Worm (Caenorhabditis elegans) whole organism, late embryonic: Measurements from ENCODE around the gene kin-4.

Experiments used
- C08G9.2 ChIP-seq: sonication (generic microtip); optimal IDR thresholded peaks from 2 replicates; lab custom pipeline; 2016; ENCODE audit warnings: mild to moderate bottlenecking, missing genetic modification characterization, moderate library complexity, missing compliant biosample characterization
- C38D4.7 ChIP-seq: fragments of 200-800 bp; sonication (Bioruptor generic); optimal IDR thresholded peaks from 2 replicates; lab custom pipeline; 2018; ENCODE audit warnings: mild to moderate bottlenecking, missing genetic modification characterization, moderate library complexity, missing compliant biosample characterization
- K02D7.2 ChIP-seq: sonication (generic microtip); optimal IDR thresholded peaks from 2 replicates; lab custom pipeline; 2017; ENCODE audit warnings: mild to moderate bottlenecking, missing genetic modification characterization, missing compliant biosample characterization
- K09A11.1 ChIP-seq: sonication (generic microtip); optimal IDR thresholded peaks from 2 replicates; lab custom pipeline; 2017; ENCODE audit warnings: antibody characterized with exemption, mild to moderate bottlenecking, missing genetic modification characterization, missing compliant biosample characterization; ENCODE audit not compliant: insufficient read depth
- ahr-1 ChIP-seq: sonication (generic microtip); optimal IDR thresholded peaks from 2 replicates; lab custom pipeline; 2016; ENCODE audit warnings: missing genetic modification characterization, missing compliant biosample characterization
- ceh-14 ChIP-seq: sonication (generic microtip); optimal IDR thresholded peaks from 2 replicates; lab custom pipeline; 2016; ENCODE audit warnings: missing genotype, missing genetic modification characterization, missing compliant biosample characterization
- ceh-18 ChIP-seq: sonication (generic microtip); optimal IDR thresholded peaks from 2 replicates; lab custom pipeline; 2016; ENCODE audit warnings: missing genetic modification characterization, missing compliant biosample characterization
- ceh-19 ChIP-seq: fragments of 200-800 bp; sonication (Bioruptor generic); optimal IDR thresholded peaks from 2 replicates; lab custom pipeline; 2018; ENCODE audit warnings: mild to moderate bottlenecking, missing genetic modification characterization, missing compliant biosample characterization
- ceh-22 ChIP-seq: sonication (generic microtip); optimal IDR thresholded peaks from 2 replicates; lab custom pipeline; 2017; ENCODE audit warnings: missing biosample characterization, missing genetic modification characterization
- ceh-30 ChIP-seq: fragments of 150-350 bp; optimal IDR thresholded peaks from 2 replicates; lab custom pipeline; 2014; ENCODE audit warnings: missing biosample characterization, missing genetic modification characterization
- ceh-34 ChIP-seq: sonication (generic microtip); optimal IDR thresholded peaks from 2 replicates; lab custom pipeline; 2016; ENCODE audit warnings: mild to moderate bottlenecking, missing genetic modification characterization, missing compliant biosample characterization
- ceh-48 ChIP-seq: sonication (generic microtip); optimal IDR thresholded peaks from 2 replicates; lab custom pipeline; 2016; ENCODE audit warnings: missing genetic modification characterization, inconsistent platforms, missing compliant biosample characterization
- ceh-6 ChIP-seq: fragments of 200-800 bp; sonication (Bioruptor generic); optimal IDR thresholded peaks from 2 replicates; lab custom pipeline; 2018; ENCODE audit warnings: mild to moderate bottlenecking, missing genetic modification characterization, missing compliant biosample characterization
- ceh-9 ChIP-seq: sonication (generic microtip); optimal IDR thresholded peaks from 2 replicates; lab custom pipeline; 2016; ENCODE audit warnings: mild to moderate bottlenecking, missing genetic modification characterization, inconsistent platforms, missing compliant biosample characterization
- elt-2 ChIP-seq: sonication (generic microtip); optimal IDR thresholded peaks from 2 replicates; lab custom pipeline; 2016; ENCODE audit warnings: missing genetic modification reagents, missing genetic modification characterization, missing compliant biosample characterization
- ets-4 ChIP-seq: sonication (generic microtip); optimal IDR thresholded peaks from 2 replicates; lab custom pipeline; 2016; ENCODE audit warnings: missing genetic modification characterization, missing compliant biosample characterization
- eyg-1 ChIP-seq: sonication (generic microtip); optimal IDR thresholded peaks from 2 replicates; lab custom pipeline; 2016; ENCODE audit warnings: missing genotype, missing genetic modification characterization, missing compliant biosample characterization
- fax-1 ChIP-seq: sonication (generic microtip); optimal IDR thresholded peaks from 2 replicates; lab custom pipeline; 2016; ENCODE audit warnings: missing genotype, missing genetic modification characterization, missing compliant biosample characterization
- fkh-10 ChIP-seq: fragments of 150-350 bp; optimal IDR thresholded peaks from 2 replicates; lab custom pipeline; 2014; ENCODE audit warnings: missing biosample characterization, missing genetic modification reagents, missing genetic modification characterization
- hlh-13 ChIP-seq: fragments of 200-800 bp; sonication (Bioruptor generic); optimal IDR thresholded peaks from 2 replicates; lab custom pipeline; 2018; ENCODE audit warnings: mild to moderate bottlenecking, missing genetic modification characterization, missing compliant biosample characterization
- hlh-15 ChIP-seq: sonication (generic microtip); optimal IDR thresholded peaks from 2 replicates; lab custom pipeline; 2016; ENCODE audit warnings: missing genetic modification characterization, missing compliant biosample characterization
- hlh-30 ChIP-seq: sonication (generic microtip); optimal IDR thresholded peaks from 2 replicates; lab custom pipeline; 2017; ENCODE audit warnings: antibody characterized with exemption, missing genetic modification characterization, missing compliant biosample characterization; ENCODE audit not compliant: insufficient read depth
- lim-6 ChIP-seq: sonication (generic microtip); optimal IDR thresholded peaks from 2 replicates; lab custom pipeline; 2016; ENCODE audit warnings: missing genetic modification characterization, missing compliant biosample characterization
- mec-3 ChIP-seq: sonication (generic microtip); optimal IDR thresholded peaks from 2 replicates; lab custom pipeline; 2016; ENCODE audit warnings: borderline replicate concordance, missing genetic modification characterization, missing compliant biosample characterization
- nfya-1 ChIP-seq: sonication (generic microtip); optimal IDR thresholded peaks from 2 replicates; lab custom pipeline; 2017; ENCODE audit warnings: missing genetic modification characterization, mild to moderate bottlenecking, missing compliant biosample characterization, antibody characterized with exemption, moderate library complexity
- nhr-11 ChIP-seq: fragments of 150-350 bp; optimal IDR thresholded peaks from 2 replicates; lab custom pipeline; 2014; ENCODE audit warnings: missing biosample characterization, missing genetic modification characterization
- nhr-232 ChIP-seq: sonication (generic microtip); optimal IDR thresholded peaks from 2 replicates; lab custom pipeline; 2016; ENCODE audit warnings: missing genetic modification characterization, missing compliant biosample characterization
- npax-4 ChIP-seq: sonication (generic microtip); optimal IDR thresholded peaks from 2 replicates; lab custom pipeline; 2016; ENCODE audit warnings: missing genetic modification characterization, missing compliant biosample characterization
- odd-2 ChIP-seq: sonication (generic microtip); optimal IDR thresholded peaks from 2 replicates; lab custom pipeline; 2017; ENCODE audit warnings: antibody characterized with exemption, mild to moderate bottlenecking, missing genetic modification characterization, missing compliant biosample characterization
- pag-3 ChIP-seq: sonication (generic microtip); optimal IDR thresholded peaks from 2 replicates; lab custom pipeline; 2016; ENCODE audit warnings: missing compliant biosample characterization, missing genetic modification characterization, borderline replicate concordance
- pha-2 ChIP-seq: sonication (generic microtip); optimal IDR thresholded peaks from 2 replicates; lab custom pipeline; 2017; ENCODE audit warnings: mild to moderate bottlenecking, missing genetic modification characterization, missing compliant biosample characterization
- pros-1 ChIP-seq: fragments of 150-350 bp; optimal IDR thresholded peaks from 2 replicates; lab custom pipeline; 2014; ENCODE audit warnings: missing biosample characterization, missing genetic modification reagents, missing genetic modification characterization
- rnt-1 ChIP-seq: sonication (generic microtip); optimal IDR thresholded peaks from 2 replicates; lab custom pipeline; 2016; ENCODE audit warnings: missing genetic modification characterization, missing compliant biosample characterization
- sdc-2 ChIP-seq: sonication (generic microtip); optimal IDR thresholded peaks from 2 replicates; lab custom pipeline; 2016; ENCODE audit warnings: missing genotype, missing genetic modification characterization, missing compliant biosample characterization
- sox-2 ChIP-seq: fragments of 200-800 bp; sonication (Bioruptor generic); IDR thresholded peaks from 2 replicates; pipeline ENCODE4 v1.3.6; 2022; ENCODE audit warnings: missing genetic modification reagents, missing genetic modification characterization, missing compliant biosample characterization
- tbx-7 ChIP-seq: sonication (generic microtip); optimal IDR thresholded peaks from 2 replicates; lab custom pipeline; 2016; ENCODE audit warnings: missing genotype, missing genetic modification characterization, missing compliant biosample characterization
- ttx-3 ChIP-seq: sonication (generic microtip); optimal IDR thresholded peaks from 2 replicates; lab custom pipeline; 2016; ENCODE audit warnings: missing genetic modification reagents, missing genetic modification characterization, missing compliant biosample characterization
- unc-3 ChIP-seq, 2 experiments: fragments of 200-800 bp in 1 of 2; sonication (Bioruptor generic) in 1 of 2; sonication (generic microtip) in 1 of 2; conservative IDR thresholded peaks in 1 of 2; optimal IDR thresholded peaks in 1 of 2; 2 replicates each; pipeline versions ENCODE4 v1.3.6 to Lab custom; 2016 to 2022; ENCODE audit warnings: missing compliant biosample characterization in 2 of 2, missing genetic modification characterization in 2 of 2, missing genetic modification reagents in 1 of 2
- unc-42 ChIP-seq: sonication (generic microtip); optimal IDR thresholded peaks from 2 replicates; lab custom pipeline; 2016; ENCODE audit warnings: missing genotype, missing genetic modification characterization, missing compliant biosample characterization
- unc-86 ChIP-seq: sonication (generic microtip); optimal IDR thresholded peaks from 2 replicates; lab custom pipeline; 2016; ENCODE audit warnings: missing genetic modification characterization, missing compliant biosample characterization
- zip-5 ChIP-seq: sonication (generic microtip); optimal IDR thresholded peaks from 2 replicates; lab custom pipeline; 2016; ENCODE audit warnings: missing genetic modification characterization, missing compliant biosample characterization

kin-4 gene

DNA sequence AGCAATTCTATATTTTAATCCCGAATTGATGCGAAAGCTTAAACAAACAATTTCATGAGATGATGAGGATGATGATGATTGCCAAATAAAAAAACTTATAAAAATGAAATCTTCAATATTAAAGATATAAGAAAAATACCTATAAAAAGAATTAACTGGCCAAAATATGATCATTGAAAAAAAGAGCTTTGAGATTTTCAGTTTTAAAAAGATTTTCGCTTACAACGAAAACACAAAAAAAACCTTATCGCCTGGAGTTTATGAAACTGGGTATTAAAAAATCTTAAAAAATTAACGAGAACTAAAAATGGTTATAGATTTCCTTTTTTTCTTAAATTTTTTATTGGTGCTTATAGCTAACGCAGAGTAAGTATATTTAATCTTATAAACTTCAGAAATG, 41.9 kb downstream of the kin-4 start, which contains the start of gene C10C6.7:
C10C6.7 (minus strand) TSS at position 101 of the 400 bp plus-strand sequence.
- TF ChIP-seq zip-5 (tag; lab: Kevin White, UChicago) (no peak), C08G9.2 (tag; lab: Kevin White, UChicago) (no peak)

ce11 chrIV:11469698-11470591, 44.4 kb downstream of the kin-4 start, which contains the start of the genes C10C6.13 and wht-2:
C10C6.13 (minus strand) TSS chrIV:11469748.
wht-2 (plus strand) TSS chrIV:11470436.
- TF ChIP-seq sdc-2 (tag; lab: Kevin White, UChicago) (no peak), ceh-30 (tag; lab: Kevin White, UChicago) (no peak), ttx-3 (tag; lab: Kevin White, UChicago) (no peak), elt-2 (tag; lab: Kevin White, UChicago) (peak; percentile 85)

DNA sequence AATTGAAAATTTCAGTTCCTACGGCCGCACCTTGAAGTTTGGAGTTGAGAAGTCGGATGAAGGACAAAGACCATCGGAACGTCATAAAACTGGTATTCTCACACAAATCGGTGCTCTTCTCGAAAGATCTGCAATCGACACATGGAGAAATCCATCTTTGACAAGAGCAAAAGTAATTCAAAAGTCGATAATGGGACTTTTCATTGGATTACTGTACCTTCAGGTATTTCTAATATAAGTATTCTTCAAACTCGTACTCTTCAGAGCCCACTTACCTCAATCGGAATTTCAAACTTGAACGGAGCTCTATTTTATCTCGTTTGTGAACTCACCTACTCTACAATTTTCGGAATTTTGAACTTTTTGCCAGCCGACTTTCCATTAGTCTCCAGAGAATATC, 46.5 kb downstream of the kin-4 start:
- no peak for TF ChIP-seq nhr-11
- no peak for TF ChIP-seq elt-2 (tag; lab: Kevin White, UChicago)
- no peak for TF ChIP-seq nhr-232
- TF ChIP-seq ceh-9 (tag; lab: Kevin White, UChicago), result no peak
- no peak for TF ChIP-seq pros-1
- TF ChIP-seq unc-42 (tag; lab: Kevin White, UChicago), result no peak
- no peak for TF ChIP-seq ahr-1 (tag; lab: Kevin White, UChicago)
- TF ChIP-seq hlh-30 (tag; lab: Kevin White, UChicago), result no peak
- no peak for TF ChIP-seq pha-2 (tag; lab: Kevin White, UChicago)
- TF ChIP-seq ceh-6 (GFP tag; lab: Kevin White, UChicago), result no peak
- TF ChIP-seq eyg-1 (tag; lab: Kevin White, UChicago), result no peak

DNA sequence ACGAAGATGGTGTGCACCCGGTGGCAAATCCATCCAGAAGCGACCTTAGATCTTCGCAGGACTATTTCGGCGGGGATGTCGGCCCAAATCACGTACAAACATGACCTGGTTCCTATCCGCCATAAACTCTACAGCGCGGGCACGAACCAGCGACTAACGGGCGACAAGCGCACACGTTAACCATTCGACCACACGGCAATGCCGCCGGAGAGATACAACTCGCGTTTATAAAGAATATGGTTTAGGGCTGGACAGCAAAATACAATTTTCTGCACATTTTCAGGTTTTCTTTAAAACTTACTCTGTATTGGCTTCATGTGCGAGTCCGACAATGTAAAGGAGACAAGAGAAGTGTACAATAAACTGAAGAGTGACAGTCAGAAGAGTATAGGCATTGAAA, 48.5 kb downstream of the kin-4 start:
- TF ChIP-seq C38D4.7 (GFP tag; lab: Kevin White, UChicago) (peak; percentile 92), K02D7.2 (tag; lab: Kevin White, UChicago) (peak; percentile 97), elt-2 (tag; lab: Kevin White, UChicago) (peak; percentile 96), npax-4 (tag; lab: Kevin White, UChicago) (peak; percentile 87), ceh-22 (tag; lab: Kevin White, UChicago) (no peak), hlh-13 (peak; percentile 98), nhr-11 (no peak), rnt-1 (tag; lab: Kevin White, UChicago) (peak; percentile 89), unc-86 (tag; lab: Kevin White, UChicago) (peak; percentile 96), ceh-18 (tag; lab: Kevin White, UChicago) (peak; percentile 88), ceh-6 (GFP tag; lab: Kevin White, UChicago) (peak; percentile 93), sox-2 (GFP tag; lab: Robert Waterston, UW) (peak; percentile 93), ceh-19 (GFP tag; lab: Kevin White, UChicago) (peak; percentile 95), K09A11.1 (peak; percentile 55), fkh-10 (GFP tag; lab: Kevin White, UChicago) (peak; percentile 75), odd-2 (peak; percentile 38), ets-4 (peak; percentile 79), ceh-14 (tag; lab: Kevin White, UChicago) (peak; percentile 88), nfya-1 (tag; lab: Kevin White, UChicago) (peak; percentile 62), ceh-30 (tag; lab: Kevin White, UChicago) (peak; percentile 77), pag-3 (tag; lab: Kevin White, UChicago) (peak; percentile 68), mec-3 (peak; percentile 70), unc-3 (GFP tag; conservative IDR thresholded peaks at IDR 0.05; lab: Robert Waterston, UW) (peak; percentile 93), unc-3 (tag; optimal IDR thresholded peaks at IDR 0.05; lab: Kevin White, UChicago) (peak; percentile 88), unc-42 (tag; lab: Kevin White, UChicago) (peak; percentile 19), hlh-15 (tag; lab: Kevin White, UChicago) (peak; percentile 95), zip-5 (tag; lab: Kevin White, UChicago) (peak; percentile 83), lim-6 (tag; lab: Kevin White, UChicago) (peak; percentile 69), sdc-2 (tag; lab: Kevin White, UChicago) (peak; percentile 84), ceh-34 (peak; percentile 92), ceh-48 (tag; lab: Kevin White, UChicago) (peak; percentile 87), fax-1 (tag; lab: Kevin White, UChicago) (peak; percentile 87), ahr-1 (tag; lab: Kevin White, UChicago) (peak; percentile 89), nhr-232 (peak; percentile 95), tbx-7 (peak; percentile 25)
